Worm (Caenorhabditis elegans): ENCODE measurements around the gene mtch-1.

ce11 chrII:7413275-7413674, 39.3 kb upstream of the mtch-1 start:
- no peak for TF ChIP-seq ama-1 (optimal IDR thresholded peaks at IDR 0.05)
- TF ChIP-seq unc-39 (tag; optimal IDR thresholded peaks at IDR 0.05) = no peak
- no peak for TF ChIP-seq fos-1 (tag; optimal IDR thresholded peaks at IDR 0.05)
- no peak for TF ChIP-seq mdl-1 (tag; optimal IDR thresholded peaks at IDR 0.05)
- TF ChIP-seq pha-4 (tag; optimal IDR thresholded peaks at IDR 0.05) = no peak
- no peak for TF ChIP-seq elt-2 (tag; optimal IDR thresholded peaks at IDR 0.05)
- TF ChIP-seq unc-62 (GFP tag; optimal IDR thresholded peaks at IDR 0.05) = no peak
- TF ChIP-seq ztf-11 (tag; optimal IDR thresholded peaks at IDR 0.05) = no peak
- no peak for TF ChIP-seq nhr-28 (tag; optimal IDR thresholded peaks at IDR 0.05)
- no peak for TF ChIP-seq nhr-11 (tag; optimal IDR thresholded peaks at IDR 0.05)
- no peak for TF ChIP-seq zag-1 (tag; optimal IDR thresholded peaks at IDR 0.05)
- TF ChIP-seq nhr-23 (tag; optimal IDR thresholded peaks at IDR 0.05) = peak; percentile 31
